Worm (Caenorhabditis elegans): ENCODE results near the gene C50E10.2.

DNA sequence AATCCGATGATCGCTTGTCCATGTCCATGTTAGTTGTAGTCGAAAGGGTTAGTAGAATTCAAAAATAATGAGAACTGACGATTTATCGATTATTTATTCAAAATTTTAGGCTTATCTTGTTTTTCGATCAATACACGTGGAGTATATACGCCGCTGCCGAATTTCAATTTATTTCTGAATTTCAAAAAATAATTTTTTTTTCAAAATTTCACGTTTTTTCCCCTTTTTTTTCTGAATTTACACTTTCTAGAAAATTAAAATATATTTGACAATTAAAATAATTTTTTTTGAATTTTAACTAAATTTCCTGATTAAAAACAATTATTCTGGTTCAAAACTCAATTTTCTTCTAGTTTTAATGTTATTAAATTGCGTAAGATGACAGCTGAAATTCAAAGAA lies 7.2 kb downstream of the C50E10.2 start, which contains the start of gene C50E10.1:
- no peak for TF ChIP-seq tbx-11 (GFP tag; IDR thresholded peaks at IDR 0.05)
- no peak for TF ChIP-seq pes-1 (GFP tag; IDR thresholded peaks at IDR 0.05)
- TF ChIP-seq ceh-36 (tag; optimal IDR thresholded peaks at IDR 0.05): no peak
- TF ChIP-seq flt-1 (GFP tag; IDR thresholded peaks at IDR 0.05): no peak
- no peak for TF ChIP-seq ceh-13 (GFP tag; optimal IDR thresholded peaks at IDR 0.05)
- no peak for TF ChIP-seq ets-7 (tag; optimal IDR thresholded peaks at IDR 0.05)
- TF ChIP-seq F13C5.2 (tag; optimal IDR thresholded peaks at IDR 0.05): no peak
- no peak for TF ChIP-seq tra-4 (tag; optimal IDR thresholded peaks at IDR 0.05)
- TF ChIP-seq hmbx-1 (tag; optimal IDR thresholded peaks at IDR 0.05): no peak
- TF ChIP-seq ama-1 (optimal IDR thresholded peaks at IDR 0.05): no peak
- no peak for TF ChIP-seq hnd-1 (tag; optimal IDR thresholded peaks at IDR 0.05)
- TF ChIP-seq B0310.2 (tag; optimal IDR thresholded peaks at IDR 0.05): no peak
- TF ChIP-seq scrt-1 (GFP tag; IDR thresholded peaks at IDR 0.05): no peak
